Fruit fly (Drosophila melanogaster) whole organism, prepupa: ENCODE measurements around the gene Fcp3C.
A peak's percentile ranks its signal among the peaks of the same experiment; 100 is the strongest.

Experiments used
- Blimp-1 ChIP-seq: fragments of 200-800 bp; sonication (Bioruptor generic); optimal IDR thresholded peaks from 3 replicates; lab custom pipeline; 2017; ENCODE audit warnings: missing biosample characterization, missing genetic modification characterization, mild to moderate bottlenecking, moderate library complexity, missing genetic modification reagents
- CG1621 ChIP-seq: fragments of 200-800 bp; sonication (Bioruptor generic); optimal IDR thresholded peaks from 3 replicates; lab custom pipeline; 2018; ENCODE audit warnings: missing biosample characterization, mild to moderate bottlenecking, missing genetic modification characterization
- CG16779 ChIP-seq: fragments of 200-800 bp; sonication (Bioruptor generic); optimal IDR thresholded peaks from 3 replicates; lab custom pipeline; 2017; ENCODE audit warnings: missing biosample characterization, mild to moderate bottlenecking, missing genetic modification characterization
- CG31627 ChIP-seq: fragments of 200-800 bp; sonication (Bioruptor generic); optimal IDR thresholded peaks from 3 replicates; lab custom pipeline; 2016; ENCODE audit warnings: missing biosample characterization, missing genetic modification characterization
- CG34406 ChIP-seq: fragments of 200-800 bp; sonication (Bioruptor generic); optimal IDR thresholded peaks from 3 replicates; lab custom pipeline; 2016; ENCODE audit warnings: missing biosample characterization, missing genetic modification characterization
- CG3919 ChIP-seq: fragments of 200-800 bp; sonication (Bioruptor generic); optimal IDR thresholded peaks from 3 replicates; lab custom pipeline; 2016; ENCODE audit warnings: missing biosample characterization, missing genetic modification characterization
- CG4318 ChIP-seq: fragments of 200-800 bp; sonication (Bioruptor generic); optimal IDR thresholded peaks from 3 replicates; lab custom pipeline; 2017; ENCODE audit warnings: missing biosample characterization, mild to moderate bottlenecking, missing genetic modification characterization
- CG6163 ChIP-seq: fragments of 200-800 bp; sonication (Bioruptor generic); IDR thresholded peaks from 3 replicates; pipeline ENCODE4 v1.3.6; 2022; ENCODE audit warnings: missing biosample characterization, missing genetic modification characterization
- CG6808 ChIP-seq: fragments of 200-800 bp; sonication (Bioruptor generic); optimal IDR thresholded peaks from 3 replicates; lab custom pipeline; 2017; ENCODE audit warnings: missing biosample characterization, missing genetic modification characterization, mild to moderate bottlenecking, moderate library complexity, missing genetic modification reagents
- CG6854 ChIP-seq: fragments of 200-800 bp; sonication (Bioruptor generic); optimal IDR thresholded peaks from 2 replicates; lab custom pipeline; 2017; ENCODE audit warnings: missing biosample characterization, mild to moderate bottlenecking, missing genetic modification characterization
- CG8119 ChIP-seq: fragments of 200-800 bp; sonication (Bioruptor generic); IDR thresholded peaks from 3 replicates; pipeline ENCODE4 v1.3.6; 2022; ENCODE audit warnings: missing biosample characterization, missing genetic modification characterization
- CG8319 ChIP-seq: fragments of 200-800 bp; sonication (Bioruptor generic); optimal IDR thresholded peaks from 3 replicates; lab custom pipeline; 2016; ENCODE audit warnings: missing biosample characterization, missing genetic modification characterization
- CG8632 ChIP-seq: fragments of 200-800 bp; sonication (Bioruptor generic); optimal IDR thresholded peaks from 3 replicates; lab custom pipeline; 2016; ENCODE audit warnings: missing biosample characterization, missing genetic modification characterization
- CG9139 ChIP-seq: fragments of 200-800 bp; sonication (Bioruptor generic); optimal IDR thresholded peaks from 3 replicates; lab custom pipeline; 2017; ENCODE audit warnings: missing biosample characterization, mild to moderate bottlenecking, missing genetic modification characterization
- Eip75B ChIP-seq: fragments of 200-800 bp; sonication (Bioruptor generic); optimal IDR thresholded peaks from 3 replicates; lab custom pipeline; 2016; ENCODE audit warnings: missing biosample characterization, missing genetic modification characterization
- Eip78C ChIP-seq: fragments of 200-800 bp; sonication (Bioruptor generic); peaks from one replicate; lab custom pipeline; 2016; ENCODE audit warnings: missing biosample characterization, missing genetic modification characterization
- Ets21C ChIP-seq: fragments of 200-800 bp; sonication (Bioruptor generic); optimal IDR thresholded peaks from 3 replicates; lab custom pipeline; 2016; ENCODE audit warnings: missing biosample characterization, missing genetic modification characterization
- Gug ChIP-seq: fragments of 200-800 bp; sonication (Bioruptor generic); IDR thresholded peaks from 2 replicates; pipeline ENCODE4 v1.3.6; 2022; ENCODE audit warnings: missing biosample characterization, missing genetic modification characterization
- Hr38 ChIP-seq: sonication (Bioruptor generic); optimal IDR thresholded peaks from 2 replicates; lab custom pipeline; 2016; ENCODE audit warnings: missing biosample characterization, missing genetic modification characterization
- Hr39 ChIP-seq: fragments of 200-800 bp; sonication (Bioruptor generic); optimal IDR thresholded peaks from 2 replicates; lab custom pipeline; 2016; ENCODE audit warnings: missing biosample characterization, missing genetic modification characterization
- Hr4 ChIP-seq: fragments of 200-800 bp; sonication (Bioruptor generic); optimal IDR thresholded peaks from 3 replicates; lab custom pipeline; 2016; ENCODE audit warnings: missing biosample characterization, missing genetic modification characterization
- Lpt ChIP-seq: fragments of 200-800 bp; sonication (Bioruptor generic); optimal IDR thresholded peaks from 3 replicates; lab custom pipeline; 2016; ENCODE audit warnings: missing biosample characterization, missing genetic modification characterization
- Met ChIP-seq: fragments of 200-800 bp; sonication (Bioruptor generic); optimal IDR thresholded peaks from 3 replicates; lab custom pipeline; 2016; ENCODE audit warnings: missing biosample characterization, missing genetic modification characterization
- Smox ChIP-seq: fragments of 200-800 bp; sonication (Bioruptor generic); optimal IDR thresholded peaks from 3 replicates; lab custom pipeline; 2016; ENCODE audit warnings: missing biosample characterization, missing genetic modification characterization
- acj6 ChIP-seq: fragments of 200-800 bp; sonication (Bioruptor generic); optimal IDR thresholded peaks from 3 replicates; lab custom pipeline; 2016; ENCODE audit warnings: missing biosample characterization, missing genetic modification characterization
- dac ChIP-seq: fragments of 200-800 bp; sonication (Bioruptor generic); optimal IDR thresholded peaks from 2 replicates; lab custom pipeline; 2017; ENCODE audit warnings: missing biosample characterization, mild to moderate bottlenecking, missing genetic modification characterization
- dsx ChIP-seq: fragments of 200-800 bp; optimal IDR thresholded peaks from 3 replicates; lab custom pipeline; 2019; ENCODE audit warnings: missing biosample characterization, mild to moderate bottlenecking, missing genetic modification characterization, moderate library complexity; ENCODE audit not compliant: poor library complexity, severe bottlenecking
- eg ChIP-seq: fragments of 200-800 bp; sonication (Bioruptor generic); IDR thresholded peaks from 3 replicates; pipeline ENCODE4 v1.3.6; 2022; ENCODE audit warnings: missing biosample characterization, missing genetic modification characterization
- esn ChIP-seq: fragments of 200-800 bp; sonication (Bioruptor generic); optimal IDR thresholded peaks from 2 replicates; lab custom pipeline; 2016; ENCODE audit warnings: missing biosample characterization, mild to moderate bottlenecking, missing genetic modification characterization, moderate library complexity
- fd59A ChIP-seq: fragments of 200-800 bp; sonication (Bioruptor generic); optimal IDR thresholded peaks from 2 replicates; lab custom pipeline; 2017; ENCODE audit warnings: missing biosample characterization, mild to moderate bottlenecking, missing genetic modification characterization, missing genetic modification reagents
- fkh ChIP-seq: fragments of 200-800 bp; sonication (Bioruptor generic); optimal IDR thresholded peaks from 3 replicates; lab custom pipeline; 2017; ENCODE audit warnings: missing biosample characterization, mild to moderate bottlenecking, missing genetic modification characterization, moderate library complexity
- net ChIP-seq: fragments of 200-800 bp; sonication (Bioruptor generic); optimal IDR thresholded peaks from 3 replicates; lab custom pipeline; 2016; ENCODE audit warnings: missing biosample characterization, missing genetic modification characterization
- ss ChIP-seq, 2 experiments: fragments of 200-800 bp; sonication (Bioruptor generic); optimal IDR thresholded peaks; 2 replicates in 1 of 2; 3 replicates in 1 of 2; lab custom pipeline; 2017 to 2018; ENCODE audit warnings: mild to moderate bottlenecking in 2 of 2, missing biosample characterization in 2 of 2, missing genetic modification characterization in 2 of 2, moderate library complexity in 1 of 2
- svp ChIP-seq: fragments of 200-800 bp; sonication (Bioruptor generic); peaks from one replicate; lab custom pipeline; 2016; ENCODE audit warnings: missing biosample characterization, missing genetic modification characterization
- vri ChIP-seq: fragments of 200-800 bp; sonication (Bioruptor generic); optimal IDR thresholded peaks from 3 replicates; lab custom pipeline; 2016; ENCODE audit warnings: missing biosample characterization, mild to moderate bottlenecking, missing genetic modification characterization

Gene Fcp3C

dm6 chrX:3205887-3206794 lies 31.9 kb upstream of the Fcp3C start (continued):
- peak; percentile 69 for TF ChIP-seq eg (GFP tag; lab: Robert Waterston, UW)
- peak; percentile 57 for TF ChIP-seq CG3919 (GFP tag; lab: Kevin White, UChicago)
- no peak for TF ChIP-seq ss (GFP tag; optimal IDR thresholded peaks at IDR 0.05; lab: Kevin White, UChicago)
- TF ChIP-seq CG16779, result no peak
- peak; percentile 31 for TF ChIP-seq Ets21C (GFP tag; lab: Kevin White, UChicago)
- TF ChIP-seq CG8119, result peak; percentile 55; the same call in 2 of the 3 replicates
- TF ChIP-seq Hr38 (GFP tag; lab: Kevin White, UChicago), result no peak
- no peak for TF ChIP-seq CG4318 (GFP tag; lab: Kevin White, UChicago)
- TF ChIP-seq Blimp-1 (GFP tag; lab: Kevin White, UChicago), result no peak
- TF ChIP-seq Gug, result 0 out of 2 replicates have a peak, but pooled peaks have one; percentile 17
- peak; percentile 30 for TF ChIP-seq CG34406 (GFP tag; lab: Kevin White, UChicago)
- no peak for TF ChIP-seq fkh (GFP tag; lab: Kevin White, UChicago)
- peak; percentile 26 for TF ChIP-seq CG8632 (GFP tag; lab: Kevin White, UChicago)

dm6 chrX:3193774-3194173 lies 19.5 kb upstream of the Fcp3C start:
- TF ChIP-seq Eip78C (GFP tag; lab: Kevin White, UChicago), result peak; percentile 43
- no peak for TF ChIP-seq fd59A (GFP tag; lab: Kevin White, UChicago)
- peak; percentile 34 for TF ChIP-seq svp (GFP tag; lab: Kevin White, UChicago)
- no peak for TF ChIP-seq acj6 (GFP tag; lab: Kevin White, UChicago)
- no peak for TF ChIP-seq net (GFP tag; lab: Kevin White, UChicago)
- TF ChIP-seq dsx (GFP tag; lab: Kevin White, UChicago), result no peak

dm6 chrX:3192301-3192700 lies 18.0 kb upstream of the Fcp3C start:
- TF ChIP-seq svp (GFP tag; lab: Kevin White, UChicago) (no peak), CG8319 (GFP tag; lab: Kevin White, UChicago) (no peak), acj6 (GFP tag; lab: Kevin White, UChicago) (no peak), Eip75B (GFP tag; lab: Kevin White, UChicago) (no peak), CG6163 (GFP tag; lab: Robert Waterston, UW) (no peak), Hr4 (GFP tag; lab: Kevin White, UChicago) (no peak), esn (GFP tag; lab: Kevin White, UChicago) (no peak), dac (GFP tag; lab: Kevin White, UChicago) (no peak), Lpt (GFP tag; lab: Kevin White, UChicago) (no peak), CG1621 (tag; lab: Kevin White, UChicago) (no peak), vri (GFP tag; lab: Kevin White, UChicago) (no peak), CG6854 (GFP tag; lab: Kevin White, UChicago) (no peak), CG6808 (GFP tag; lab: Kevin White, UChicago) (no peak), fd59A (GFP tag; lab: Kevin White, UChicago) (no peak), CG31627 (GFP tag; lab: Kevin White, UChicago) (no peak), Met (no peak), Hr39 (GFP tag; lab: Kevin White, UChicago) (no peak), Smox (no peak), dsx (GFP tag; lab: Kevin White, UChicago) (no peak), CG9139 (no peak)
